Worm (Caenorhabditis elegans) whole organism, L2 larva: ENCODE measurements around the gene K02D10.3.

ENCODE experiments used
- C34F6.9 ChIP-seq: fragments of 150-350 bp; optimal IDR thresholded peaks from 2 replicates; lab custom pipeline; 2014; ENCODE audit warnings: missing biosample characterization, missing genetic modification characterization
- F13H6.1 ChIP-seq: sonication (generic microtip); optimal IDR thresholded peaks from 2 replicates; lab custom pipeline; 2016; ENCODE audit warnings: missing genetic modification characterization, missing compliant biosample characterization
- R02D3.7 ChIP-seq: fragments of 150-350 bp; optimal IDR thresholded peaks from 2 replicates; lab custom pipeline; 2014; ENCODE audit warnings: missing biosample characterization, missing genetic modification characterization
- alr-1 ChIP-seq: fragments of 150-350 bp; optimal IDR thresholded peaks from 2 replicates; lab custom pipeline; 2014; ENCODE audit warnings: missing biosample characterization, missing genetic modification characterization
- ama-1 ChIP-seq: fragments of 150-350 bp; optimal IDR thresholded peaks from 2 replicates; lab custom pipeline; 2018; ENCODE audit warnings: inconsistent platforms
- blmp-1 ChIP-seq: sonication (generic microtip); optimal IDR thresholded peaks from 2 replicates; lab custom pipeline; 2017; ENCODE audit warnings: missing genetic modification characterization, mild to moderate bottlenecking, missing compliant biosample characterization, antibody characterized with exemption, moderate library complexity; ENCODE audit not compliant: insufficient read depth
- ceh-16 ChIP-seq: fragments of 150-350 bp; optimal IDR thresholded peaks from 2 replicates; lab custom pipeline; 2014; ENCODE audit warnings: missing biosample characterization, missing genetic modification characterization
- ceh-82 ChIP-seq: fragments of 150-350 bp; optimal IDR thresholded peaks from 2 replicates; lab custom pipeline; 2014; ENCODE audit warnings: missing biosample characterization, missing genetic modification characterization
- crh-2 ChIP-seq: sonication (generic microtip); optimal IDR thresholded peaks from 2 replicates; lab custom pipeline; 2017; ENCODE audit warnings: missing biosample characterization, missing genetic modification characterization
- dmd-4 ChIP-seq: sonication (generic microtip); optimal IDR thresholded peaks from 2 replicates; lab custom pipeline; 2017; ENCODE audit warnings: missing biosample characterization, missing genetic modification characterization
- egl-27 ChIP-seq: sonication (generic microtip); optimal IDR thresholded peaks from 3 replicates; lab custom pipeline; 2017; ENCODE audit warnings: missing biosample characterization, missing genetic modification reagents, missing genetic modification characterization
- elt-1 ChIP-seq: fragments of 150-350 bp; optimal IDR thresholded peaks from 2 replicates; lab custom pipeline; 2014; ENCODE audit warnings: missing biosample characterization, missing genetic modification characterization
- elt-3 ChIP-seq: sonication (generic microtip); optimal IDR thresholded peaks from 2 replicates; lab custom pipeline; 2017; ENCODE audit warnings: missing biosample characterization, missing genetic modification characterization
- fos-1 ChIP-seq: fragments of 150-350 bp; optimal IDR thresholded peaks from 2 replicates; lab custom pipeline; 2014; ENCODE audit warnings: missing biosample characterization, missing genetic modification characterization
- gmeb-1 ChIP-seq: fragments of 150-350 bp; optimal IDR thresholded peaks from 2 replicates; lab custom pipeline; 2014; ENCODE audit warnings: missing biosample characterization, missing genetic modification characterization
- lin-11 ChIP-seq: fragments of 150-350 bp; sonication (generic microtip); optimal IDR thresholded peaks from 2 replicates; lab custom pipeline; 2014; ENCODE audit warnings: missing biosample characterization, missing genetic modification characterization, inconsistent platforms, mixed read lengths
- lin-13 ChIP-seq: fragments of 150-350 bp; optimal IDR thresholded peaks from 2 replicates; lab custom pipeline; 2014; ENCODE audit warnings: missing biosample characterization, missing genetic modification reagents, missing genetic modification characterization
- lin-39 ChIP-seq: fragments of 150-350 bp; optimal IDR thresholded peaks from 2 replicates; lab custom pipeline; 2014; ENCODE audit warnings: missing biosample characterization, missing genetic modification reagents, missing genetic modification characterization
- lsy-2 ChIP-seq, 2 experiments: fragments of 150-350 bp in 1 of 2; sonication (generic microtip) in 1 of 2; optimal IDR thresholded peaks; 2 replicates each; lab custom pipeline; 2014 to 2017; ENCODE audit warnings: missing biosample characterization in 2 of 2, missing genetic modification characterization in 2 of 2
- mab-5 ChIP-seq: fragments of 150-350 bp; optimal IDR thresholded peaks from 2 replicates; lab custom pipeline; 2014; ENCODE audit warnings: missing biosample characterization, missing genetic modification characterization
- mbf-1 ChIP-seq: sonication (generic microtip); optimal IDR thresholded peaks from 2 replicates; lab custom pipeline; 2017; ENCODE audit warnings: missing biosample characterization, missing genetic modification characterization
- mdl-1 ChIP-seq, 2 experiments: fragments of 150-350 bp in 1 of 2; sonication (generic microtip) in 1 of 2; optimal IDR thresholded peaks; 2 replicates each; lab custom pipeline; 2017; ENCODE audit warnings: missing biosample characterization in 2 of 2, missing genetic modification characterization in 2 of 2
- nhr-10 ChIP-seq: sonication (generic microtip); optimal IDR thresholded peaks from 2 replicates; lab custom pipeline; 2017; ENCODE audit warnings: missing biosample characterization, missing genetic modification characterization
- nhr-11 ChIP-seq: fragments of 150-350 bp; optimal IDR thresholded peaks from 2 replicates; lab custom pipeline; 2014; ENCODE audit warnings: missing biosample characterization, missing genetic modification characterization
- nhr-129 ChIP-seq: fragments of 150-350 bp; optimal IDR thresholded peaks from 2 replicates; lab custom pipeline; 2014; ENCODE audit warnings: missing biosample characterization, missing genetic modification characterization
- nhr-21 ChIP-seq: fragments of 150-350 bp; optimal IDR thresholded peaks from 2 replicates; lab custom pipeline; 2014; ENCODE audit warnings: missing biosample characterization, missing genetic modification characterization
- nhr-23 ChIP-seq: fragments of 150-350 bp; optimal IDR thresholded peaks from 2 replicates; lab custom pipeline; 2014; ENCODE audit warnings: missing biosample characterization, missing genetic modification reagents, missing genetic modification characterization
- nhr-237 ChIP-seq: fragments of 150-350 bp; optimal IDR thresholded peaks from 2 replicates; lab custom pipeline; 2014; ENCODE audit warnings: missing biosample characterization, missing genetic modification characterization
- nhr-25 ChIP-seq: fragments of 150-350 bp; sonication (generic microtip); optimal IDR thresholded peaks from 3 replicates; lab custom pipeline; 2014; ENCODE audit warnings: missing biosample characterization, missing genetic modification characterization
- nhr-6 ChIP-seq: fragments of 150-350 bp; optimal IDR thresholded peaks from 2 replicates; lab custom pipeline; 2014; ENCODE audit warnings: missing biosample characterization, missing genetic modification characterization
- nhr-77 ChIP-seq: fragments of 150-350 bp; optimal IDR thresholded peaks from 2 replicates; lab custom pipeline; 2014; ENCODE audit warnings: missing biosample characterization, missing genetic modification characterization
- peb-1 ChIP-seq: fragments of 150-350 bp; optimal IDR thresholded peaks from 2 replicates; lab custom pipeline; 2014; ENCODE audit warnings: missing biosample characterization, missing genetic modification characterization
- skn-1 ChIP-seq: sonication (generic microtip); optimal IDR thresholded peaks from 2 replicates; lab custom pipeline; 2017; ENCODE audit warnings: missing biosample characterization, missing genetic modification characterization
- sma-3 ChIP-seq: sonication (generic microtip); optimal IDR thresholded peaks from 2 replicates; lab custom pipeline; 2016; ENCODE audit warnings: missing genetic modification reagents, missing genetic modification characterization, missing compliant biosample characterization
- sma-9 ChIP-seq, 2 experiments: fragments of 150-350 bp in 1 of 2; sonication (generic microtip) in 1 of 2; optimal IDR thresholded peaks; 2 replicates each; lab custom pipeline; 2014 to 2016; ENCODE audit warnings: missing genetic modification characterization in 2 of 2, mild to moderate bottlenecking in 1 of 2, missing biosample characterization in 1 of 2, missing compliant biosample characterization in 1 of 2, missing genetic modification reagents in 1 of 2, moderate library complexity in 1 of 2
- unc-39 ChIP-seq: fragments of 150-350 bp; optimal IDR thresholded peaks from 2 replicates; lab custom pipeline; 2014; ENCODE audit warnings: missing biosample characterization, missing genetic modification characterization
- unc-55 ChIP-seq: fragments of 150-350 bp; sonication (generic microtip); optimal IDR thresholded peaks from 3 replicates; lab custom pipeline; 2014; ENCODE audit warnings: missing biosample characterization, missing genetic modification reagents, missing genetic modification characterization
- unc-62 ChIP-seq: fragments of 150-350 bp; optimal IDR thresholded peaks from 2 replicates; lab custom pipeline; 2014; ENCODE audit warnings: missing biosample characterization, missing genetic modification reagents, missing genetic modification characterization
- zag-1 ChIP-seq: fragments of 150-350 bp; optimal IDR thresholded peaks from 2 replicates; lab custom pipeline; 2014; ENCODE audit warnings: missing biosample characterization, missing genetic modification characterization
- ztf-1 ChIP-seq: fragments of 200-800 bp; sonication (Bioruptor generic); conservative IDR thresholded peaks from 2 replicates; pipeline ENCODE4 v1.3.6; 2022; ENCODE audit warnings: missing genetic modification characterization, missing compliant biosample characterization
- ztf-4 ChIP-seq: fragments of 150-350 bp; optimal IDR thresholded peaks from 2 replicates; lab custom pipeline; 2014; ENCODE audit warnings: missing biosample characterization, missing genetic modification characterization

K02D10.3 gene

DNA sequence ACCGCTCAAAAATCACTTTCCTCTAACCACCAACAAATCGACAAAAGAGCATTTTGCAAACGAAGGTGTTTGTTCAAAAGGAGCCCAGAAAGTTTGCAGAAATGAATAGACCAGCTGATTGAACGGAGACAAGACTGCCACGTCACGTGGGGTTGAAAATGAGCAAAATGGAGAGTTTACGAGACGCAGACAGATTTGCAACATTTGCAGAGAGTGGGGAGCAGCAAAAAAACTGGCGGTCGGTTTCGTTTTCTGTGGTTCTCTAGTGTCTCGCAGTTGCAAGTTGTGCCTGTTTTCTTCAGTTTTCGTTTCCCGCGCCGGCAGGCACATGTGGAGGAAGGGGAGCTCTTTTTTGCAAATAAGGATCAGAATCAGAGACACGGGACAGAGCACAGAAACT lies 13.7 kb upstream of the K02D10.3 start (continued):
- no peak for TF ChIP-seq R02D3.7 (tag; lab: Kevin White, UChicago)

- no peak for TF ChIP-seq sma-9 (GFP tag; optimal IDR thresholded peaks at IDR 0.05; lab: Kevin White, UChicago)
- no peak for TF ChIP-seq sma-9 (tag; optimal IDR thresholded peaks at IDR 0.05; lab: Kevin White, UChicago)
- TF ChIP-seq C34F6.9 (tag; lab: Kevin White, UChicago) = peak; percentile 32
- no peak for TF ChIP-seq lin-39
- TF ChIP-seq unc-62 (GFP tag; lab: Kevin White, UChicago) = no peak
- no peak for TF ChIP-seq alr-1 (tag; lab: Kevin White, UChicago)
- no peak for TF ChIP-seq F13H6.1 (tag; lab: Kevin White, UChicago)
- TF ChIP-seq nhr-11 = no peak
- no peak for TF ChIP-seq lin-11
- no peak for TF ChIP-seq mbf-1 (tag; lab: Kevin White, UChicago)
- TF ChIP-seq unc-55 (GFP tag; lab: Kevin White, UChicago) = peak; percentile 49
- no peak for TF ChIP-seq unc-39
- TF ChIP-seq nhr-237 (tag; lab: Kevin White, UChicago) = no peak
- TF ChIP-seq elt-3 = no peak
Observed at ce11 chrIII:8784500-8784899, 12.7 kb upstream of the K02D10.3 start.

- TF ChIP-seq F13H6.1 (tag; lab: Kevin White, UChicago) (peak; percentile 10), dmd-4 (tag; lab: Kevin White, UChicago) (no peak), crh-2 (tag; lab: Kevin White, UChicago) (peak; percentile 67), nhr-129 (tag; lab: Kevin White, UChicago) (peak; percentile 47), C34F6.9 (tag; lab: Kevin White, UChicago) (no peak), skn-1 (tag; lab: Kevin White, UChicago) (peak; percentile 7), fos-1 (tag; lab: Kevin White, UChicago) (peak; percentile 60), nhr-6 (no peak), lsy-2 (tag; optimal IDR thresholded peaks at IDR 0.05; lab: Kevin White, UChicago) (peak in 1 of 2 experiments; percentile 4), nhr-25 (tag; lab: Kevin White, UChicago) (peak; percentile 51), sma-9 (GFP tag; optimal IDR thresholded peaks at IDR 0.05; lab: Kevin White, UChicago) (peak; percentile 67), sma-9 (tag; optimal IDR thresholded peaks at IDR 0.05; lab: Kevin White, UChicago) (no peak)
Observed at ce11 chrIII:8782744-8783143, 11.0 kb upstream of the K02D10.3 start.

DNA sequence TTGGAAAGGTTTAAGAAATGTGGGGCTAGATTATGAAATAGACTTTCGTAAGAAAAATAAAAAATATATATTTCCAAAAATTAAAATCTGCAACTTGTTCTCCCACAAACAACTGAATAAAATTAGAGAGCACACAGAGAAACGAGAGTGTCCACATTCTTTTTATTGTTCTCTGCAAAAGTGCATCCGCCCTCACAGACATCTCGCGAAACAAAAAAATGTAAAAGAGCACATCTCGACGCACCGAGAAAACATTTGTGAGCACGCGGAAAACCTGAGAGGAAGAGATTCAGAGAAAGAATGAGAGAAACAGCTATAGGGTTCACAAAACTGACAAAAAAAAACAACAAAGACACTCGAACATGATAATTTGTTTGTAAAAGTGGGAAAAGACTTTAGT lies 10.3 kb upstream of the K02D10.3 start:
- TF ChIP-seq C34F6.9 (tag; lab: Kevin White, UChicago) = peak; percentile 22
- TF ChIP-seq lsy-2 (tag; optimal IDR thresholded peaks at IDR 0.05; lab: Kevin White, UChicago) = peak in 1 of 2 experiments; percentile 31
- peak; percentile 9 for TF ChIP-seq unc-55 (GFP tag; lab: Kevin White, UChicago)
- TF ChIP-seq lin-13 (GFP tag; lab: Kevin White, UChicago) = no peak
- TF ChIP-seq F13H6.1 (tag; lab: Kevin White, UChicago) = peak; percentile 38
- no peak for TF ChIP-seq sma-3 (GFP tag; lab: Kevin White, UChicago)
- TF ChIP-seq mdl-1 (tag; optimal IDR thresholded peaks at IDR 0.05; lab: Kevin White, UChicago) = peak in 1 of 2 experiments; percentile 15
- TF ChIP-seq nhr-129 (tag; lab: Kevin White, UChicago) = peak; percentile 36

DNA sequence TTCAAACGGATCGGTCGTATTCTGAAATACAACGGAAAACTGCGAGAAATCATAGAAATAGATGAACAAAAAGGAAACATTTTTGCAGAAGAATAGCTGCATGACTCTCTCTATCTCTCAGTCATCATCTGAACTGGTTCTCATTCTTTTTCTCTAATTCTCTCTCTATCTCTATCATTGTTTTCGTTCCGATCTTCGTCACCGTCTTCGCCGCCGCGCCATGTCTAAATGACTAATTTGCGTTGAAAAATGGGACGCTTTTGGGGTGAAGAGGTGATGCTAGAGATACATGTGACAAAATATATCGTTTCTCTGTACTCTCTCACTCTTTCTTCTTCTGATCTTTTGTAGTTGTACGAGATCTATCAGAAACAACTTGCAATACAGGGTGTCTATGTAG lies 8.7 kb upstream of the K02D10.3 start:
- TF ChIP-seq nhr-23 (tag; lab: Kevin White, UChicago) (no peak), nhr-10 (tag; lab: Kevin White, UChicago) (no peak), ztf-1 (no peak), dmd-4 (tag; lab: Kevin White, UChicago) (no peak), blmp-1 (tag; lab: Kevin White, UChicago) (peak; percentile 83), egl-27 (tag; lab: Kevin White, UChicago) (peak; percentile 56), lin-13 (GFP tag; lab: Kevin White, UChicago) (peak; percentile 40), sma-9 (GFP tag; optimal IDR thresholded peaks at IDR 0.05; lab: Kevin White, UChicago) (peak; percentile 73), sma-9 (tag; optimal IDR thresholded peaks at IDR 0.05; lab: Kevin White, UChicago) (no peak), zag-1 (tag; lab: Kevin White, UChicago) (no peak), ceh-16 (tag; lab: Kevin White, UChicago) (no peak), unc-55 (GFP tag; lab: Kevin White, UChicago) (peak; percentile 39), elt-1 (tag; lab: Kevin White, UChicago) (no peak), sma-3 (GFP tag; lab: Kevin White, UChicago) (peak; percentile 91), nhr-11 (no peak), mab-5 (no peak), mdl-1 (tag; optimal IDR thresholded peaks at IDR 0.05; lab: Kevin White, UChicago) (peak; percentile 43 to 81), nhr-77 (tag; lab: Kevin White, UChicago) (no peak), ceh-82 (tag; lab: Kevin White, UChicago) (no peak), lin-11 (no peak), crh-2 (tag; lab: Kevin White, UChicago) (peak; percentile 73), nhr-6 (peak; percentile 14), ztf-4 (peak; percentile 3), elt-3 (no peak), R02D3.7 (tag; lab: Kevin White, UChicago) (no peak), C34F6.9 (tag; lab: Kevin White, UChicago) (peak; percentile 44), mbf-1 (tag; lab: Kevin White, UChicago) (no peak), ama-1 (no peak), nhr-21 (tag; lab: Kevin White, UChicago) (peak; percentile 92), gmeb-1 (peak; percentile 37), nhr-129 (tag; lab: Kevin White, UChicago) (peak; percentile 37), nhr-237 (tag; lab: Kevin White, UChicago) (no peak), F13H6.1 (tag; lab: Kevin White, UChicago) (peak; percentile 29), peb-1 (tag; lab: Kevin White, UChicago) (no peak), lsy-2 (tag; optimal IDR thresholded peaks at IDR 0.05; lab: Kevin White, UChicago) (peak in 1 of 2 experiments; percentile 62)
